Fruit fly (Drosophila melanogaster) Kc167 (cell line): ENCODE results near the gene CkIIalpha-i3.

Experiments
- Myc ChIP-seq: fragments of >200 bp; optimal IDR thresholded peaks from 2 replicates; lab custom pipeline; 2017; ENCODE audit warnings: missing external identifiers
- Sin3A ChIP-seq: fragments of >200 bp; optimal IDR thresholded peaks from 2 replicates; lab custom pipeline; 2018; ENCODE audit warnings: missing external identifiers
- h ChIP-seq: fragments of >200 bp; optimal IDR thresholded peaks from 3 replicates; lab custom pipeline; 2018; ENCODE audit warnings: missing external identifiers
- insv ChIP-seq: fragments of >200 bp; optimal IDR thresholded peaks from 3 replicates; lab custom pipeline; 2018; ENCODE audit warnings: missing external identifiers
- psq ChIP-seq: fragments of >200 bp; optimal IDR thresholded peaks from 2 replicates; lab custom pipeline; 2017; ENCODE audit warnings: missing external identifiers
- ttk ChIP-seq: sonication (Bioruptor generic); optimal IDR thresholded peaks from 2 replicates; lab custom pipeline; 2017; ENCODE audit warnings: missing external identifiers

Gene CkIIalpha-i3

dm6 chr3L:736542-737166 lies 26.2 kb upstream of the CkIIalpha-i3 start:
- TF ChIP-seq psq (lab: Kevin White, UChicago) = no peak
- no peak for TF ChIP-seq ttk (lab: Kevin White, UChicago)
- TF ChIP-seq Myc (lab: Kevin White, UChicago) = no peak
- no peak for TF ChIP-seq h (lab: Kevin White, UChicago)

dm6 chr3L:735948-736347 lies 25.5 kb upstream of the CkIIalpha-i3 start:
- TF ChIP-seq insv (lab: Kevin White, UChicago) (no peak), ttk (lab: Kevin White, UChicago) (no peak), psq (lab: Kevin White, UChicago) (no peak), h (lab: Kevin White, UChicago) (no peak), Myc (lab: Kevin White, UChicago) (no peak), Sin3A (no peak)

dm6 chr3L:735315-735714 lies 24.9 kb upstream of the CkIIalpha-i3 start:
- TF ChIP-seq insv (lab: Kevin White, UChicago) (no peak), ttk (lab: Kevin White, UChicago) (no peak), h (lab: Kevin White, UChicago) (no peak), Sin3A (no peak), Myc (lab: Kevin White, UChicago) (no peak), psq (lab: Kevin White, UChicago) (no peak)

dm6 chr3L:733845-734697 lies 23.7 kb upstream of the CkIIalpha-i3 start:
- TF ChIP-seq insv (lab: Kevin White, UChicago) = no peak
- TF ChIP-seq Sin3A = no peak
- TF ChIP-seq Myc (lab: Kevin White, UChicago) = no peak
- TF ChIP-seq ttk (lab: Kevin White, UChicago) = no peak
- no peak for TF ChIP-seq h (lab: Kevin White, UChicago)
- TF ChIP-seq psq (lab: Kevin White, UChicago) = no peak

dm6 chr3L:733174-733829 lies 22.9 kb upstream of the CkIIalpha-i3 start:
- TF ChIP-seq Sin3A = no peak
- TF ChIP-seq insv (lab: Kevin White, UChicago) = no peak
- no peak for TF ChIP-seq h (lab: Kevin White, UChicago)
- TF ChIP-seq Myc (lab: Kevin White, UChicago) = no peak
- TF ChIP-seq psq (lab: Kevin White, UChicago) = no peak
- no peak for TF ChIP-seq ttk (lab: Kevin White, UChicago)

- TF ChIP-seq insv (lab: Kevin White, UChicago) = no peak
- TF ChIP-seq psq (lab: Kevin White, UChicago) = no peak
- TF ChIP-seq ttk (lab: Kevin White, UChicago) = no peak
- no peak for TF ChIP-seq h (lab: Kevin White, UChicago)
- no peak for TF ChIP-seq Myc (lab: Kevin White, UChicago)
- no peak for TF ChIP-seq Sin3A
These were observed 22.0 kb upstream of the CkIIalpha-i3 start for dm6 chr3L:732290-732954.

dm6 chr3L:731469-731868 lies 21.1 kb upstream of the CkIIalpha-i3 start:
- TF ChIP-seq psq (lab: Kevin White, UChicago) (no peak), ttk (lab: Kevin White, UChicago) (no peak), h (lab: Kevin White, UChicago) (no peak), Sin3A (no peak), Myc (lab: Kevin White, UChicago) (no peak), insv (lab: Kevin White, UChicago) (no peak)

dm6 chr3L:729345-729744 lies 18.9 kb upstream of the CkIIalpha-i3 start:
- no peak for TF ChIP-seq psq (lab: Kevin White, UChicago)
- TF ChIP-seq insv (lab: Kevin White, UChicago) = no peak
- no peak for TF ChIP-seq ttk (lab: Kevin White, UChicago)
- no peak for TF ChIP-seq Myc (lab: Kevin White, UChicago)
- no peak for TF ChIP-seq h (lab: Kevin White, UChicago)
- no peak for TF ChIP-seq Sin3A

dm6 chr3L:728579-728978 lies 18.2 kb upstream of the CkIIalpha-i3 start:
- TF ChIP-seq Sin3A (no peak), psq (lab: Kevin White, UChicago) (no peak), Myc (lab: Kevin White, UChicago) (no peak), ttk (lab: Kevin White, UChicago) (no peak), insv (lab: Kevin White, UChicago) (no peak), h (lab: Kevin White, UChicago) (no peak)

- no peak for TF ChIP-seq ttk (lab: Kevin White, UChicago)
- TF ChIP-seq psq (lab: Kevin White, UChicago) = no peak
- no peak for TF ChIP-seq insv (lab: Kevin White, UChicago)
- no peak for TF ChIP-seq Sin3A
- no peak for TF ChIP-seq h (lab: Kevin White, UChicago)
- TF ChIP-seq Myc (lab: Kevin White, UChicago) = no peak
These were observed 17.5 kb upstream of the CkIIalpha-i3 start for dm6 chr3L:727874-728273.

- no peak for TF ChIP-seq h (lab: Kevin White, UChicago)
- no peak for TF ChIP-seq insv (lab: Kevin White, UChicago)
- no peak for TF ChIP-seq Myc (lab: Kevin White, UChicago)
- no peak for TF ChIP-seq Sin3A
- TF ChIP-seq psq (lab: Kevin White, UChicago) = no peak
- no peak for TF ChIP-seq ttk (lab: Kevin White, UChicago)
These were observed 16.8 kb upstream of the CkIIalpha-i3 start for dm6 chr3L:727190-727589.
